Fruit fly (Drosophila melanogaster) whole organism, embryonic: Measurements from ENCODE around the gene obst-F.

ENCODE experiments used
- ATbp ChIP-seq: fragments of 200-800 bp; sonication (Bioruptor generic); optimal IDR thresholded peaks from 2 replicates; lab custom pipeline; 2017; ENCODE audit warnings: missing biosample characterization, mild to moderate bottlenecking, missing genetic modification characterization, missing genetic modification reagents
- Antp ChIP-seq: fragments of 200-800 bp; sonication (Bioruptor generic); optimal IDR thresholded peaks from 3 replicates; lab custom pipeline; 2016; ENCODE audit warnings: missing biosample characterization, missing genetic modification characterization
- CG10147 ChIP-seq: fragments of 200-800 bp; sonication (Bioruptor generic); optimal IDR thresholded peaks from 2 replicates; lab custom pipeline; 2019; ENCODE audit warnings: missing biosample characterization, mild to moderate bottlenecking, missing genetic modification characterization, moderate library complexity
- CG10565 ChIP-seq: fragments of 200-800 bp; sonication (Bioruptor generic); optimal IDR thresholded peaks from 3 replicates; lab custom pipeline; 2016; ENCODE audit warnings: missing biosample characterization, mild to moderate bottlenecking, missing genetic modification characterization
- CG10959 ChIP-seq: fragments of 200-800 bp; sonication (Bioruptor generic); IDR thresholded peaks from 2 replicates; pipeline ENCODE4 v1.3.6; 2022; ENCODE audit warnings: missing biosample characterization, missing genetic modification characterization
- CG11247 ChIP-seq: fragments of 200-800 bp; sonication (Bioruptor generic); IDR thresholded peaks from 2 replicates; pipeline ENCODE4 v1.3.6; 2022; ENCODE audit warnings: missing biosample characterization, missing genetic modification characterization
- CG12155 ChIP-seq: fragments of 200-800 bp; sonication (Bioruptor generic); optimal IDR thresholded peaks from 3 replicates; lab custom pipeline; 2016; ENCODE audit warnings: missing biosample characterization, missing genetic modification characterization
- CG12236 ChIP-seq: fragments of 200-800 bp; sonication (Bioruptor generic); optimal IDR thresholded peaks from 2 replicates; lab custom pipeline; 2016; ENCODE audit warnings: missing biosample characterization, missing genetic modification characterization
- CG14014 ChIP-seq: fragments of 200-800 bp; sonication (Bioruptor generic); IDR thresholded peaks from 2 replicates; pipeline ENCODE4 v1.3.6; 2022; ENCODE audit warnings: missing biosample characterization, missing genetic modification characterization
- CG14965 ChIP-seq: fragments of 200-800 bp; sonication (Bioruptor generic); optimal IDR thresholded peaks from 2 replicates; lab custom pipeline; 2016; ENCODE audit warnings: missing biosample characterization, missing genetic modification characterization, borderline replicate concordance
- CG1529 ChIP-seq: fragments of 200-800 bp; sonication (Bioruptor generic); optimal IDR thresholded peaks from 3 replicates; lab custom pipeline; 2018; ENCODE audit warnings: missing biosample characterization, missing genetic modification characterization
- CG17328 ChIP-seq: fragments of 200-800 bp; sonication (Bioruptor generic); IDR thresholded peaks from 2 replicates; pipeline ENCODE4 v1.3.6; 2022; ENCODE audit warnings: missing biosample characterization, missing genetic modification characterization
- CG17361 ChIP-seq: fragments of 200-800 bp; sonication (Bioruptor generic); IDR thresholded peaks from 3 replicates; pipeline ENCODE4 v1.3.6; 2022; ENCODE audit warnings: missing biosample characterization, missing genetic modification characterization
- CG3163 ChIP-seq: fragments of 200-800 bp; sonication (Bioruptor generic); optimal IDR thresholded peaks from 3 replicates; lab custom pipeline; 2016; ENCODE audit warnings: missing biosample characterization, missing genetic modification characterization
- CG32532 ChIP-seq: fragments of 200-800 bp; sonication (Bioruptor generic); IDR thresholded peaks from 2 replicates; pipeline ENCODE4 v1.3.6; 2022; ENCODE audit warnings: missing biosample characterization, missing genetic modification characterization
- CG43689 ChIP-seq: fragments of 200-800 bp; sonication (Bioruptor generic); IDR thresholded peaks from 2 replicates; pipeline ENCODE4 v1.3.6; 2022; ENCODE audit warnings: missing biosample characterization, missing genetic modification characterization
- CG4854 ChIP-seq: fragments of 200-800 bp; sonication (Bioruptor generic); optimal IDR thresholded peaks from 2 replicates; lab custom pipeline; 2016; ENCODE audit warnings: missing biosample characterization, missing genetic modification characterization, inconsistent platforms
- CG5953 ChIP-seq: fragments of 200-800 bp; sonication (Bioruptor generic); IDR thresholded peaks from 2 replicates; pipeline ENCODE4 v1.3.6; 2022; ENCODE audit warnings: missing biosample characterization, missing genetic modification characterization
- CG6765 ChIP-seq: fragments of 200-800 bp; sonication (Bioruptor generic); optimal IDR thresholded peaks from 3 replicates; lab custom pipeline; 2017; ENCODE audit warnings: missing biosample characterization, mild to moderate bottlenecking, missing genetic modification characterization
- CG6854 ChIP-seq: fragments of 200-800 bp; sonication (Bioruptor generic); optimal IDR thresholded peaks from 3 replicates; lab custom pipeline; 2017; ENCODE audit warnings: missing biosample characterization, mild to moderate bottlenecking, missing genetic modification characterization
- CG7745 ChIP-seq: fragments of 200-800 bp; sonication (Bioruptor generic); optimal IDR thresholded peaks from 2 replicates; lab custom pipeline; 2018; ENCODE audit warnings: missing biosample characterization, mild to moderate bottlenecking, missing genetic modification characterization, moderate library complexity
- CG7786 ChIP-seq: fragments of 200-800 bp; sonication (Bioruptor generic); optimal IDR thresholded peaks from 2 replicates; lab custom pipeline; 2016; ENCODE audit warnings: missing biosample characterization, missing genetic modification characterization
- CG7987 ChIP-seq: fragments of 200-800 bp; sonication (Bioruptor generic); optimal IDR thresholded peaks from 2 replicates; lab custom pipeline; 2018; ENCODE audit warnings: missing biosample characterization, mild to moderate bottlenecking, missing genetic modification characterization, moderate library complexity
- Dek ChIP-seq: fragments of 200-800 bp; sonication (Bioruptor generic); optimal IDR thresholded peaks from 3 replicates; lab custom pipeline; 2019; ENCODE audit warnings: missing biosample characterization, mild to moderate bottlenecking, missing genetic modification characterization, moderate library complexity
- E2f2 ChIP-seq: fragments of 200-800 bp; sonication (Bioruptor generic); IDR thresholded peaks from 2 replicates; pipeline ENCODE4 v1.3.6; 2022; ENCODE audit warnings: missing biosample characterization, missing genetic modification characterization
- Mad ChIP-seq: fragments of 200-800 bp; sonication (Bioruptor generic); optimal IDR thresholded peaks from 2 replicates; lab custom pipeline; 2016; ENCODE audit warnings: missing biosample characterization, missing genetic modification characterization
- Med ChIP-seq: fragments of 200-800 bp; sonication (Bioruptor generic); peaks from one replicate; lab custom pipeline; 2016; ENCODE audit warnings: missing biosample characterization, missing genetic modification characterization, mild to moderate bottlenecking, inconsistent platforms, moderate library complexity
- Myb ChIP-seq: fragments of 200-800 bp; sonication (Bioruptor generic); optimal IDR thresholded peaks from 2 replicates; lab custom pipeline; 2016; ENCODE audit warnings: missing biosample characterization, missing genetic modification characterization
- Opbp ChIP-seq: fragments of 200-800 bp; sonication (Bioruptor generic); IDR thresholded peaks from 3 replicates; pipeline ENCODE4 v1.3.6; 2022; ENCODE audit warnings: missing biosample characterization, missing genetic modification characterization; ENCODE audit not compliant: partially characterized antibody
- Sry-β ChIP-seq: fragments of 200-800 bp; sonication (Bioruptor generic); optimal IDR thresholded peaks from 2 replicates; lab custom pipeline; 2018; ENCODE audit warnings: missing biosample characterization, mild to moderate bottlenecking, missing genetic modification characterization, moderate library complexity
- Vsx1 ChIP-seq: fragments of 200-800 bp; sonication (Bioruptor generic); optimal IDR thresholded peaks from 2 replicates; lab custom pipeline; 2017; ENCODE audit warnings: missing biosample characterization, mild to moderate bottlenecking, missing genetic modification characterization, missing genetic modification reagents
- ab ChIP-seq: fragments of 200-800 bp; sonication (Bioruptor generic); optimal IDR thresholded peaks from 2 replicates; lab custom pipeline; 2016; ENCODE audit warnings: missing biosample characterization, missing genetic modification characterization
- ap ChIP-seq: fragments of 200-800 bp; sonication (Bioruptor generic); IDR thresholded peaks from 2 replicates; pipeline ENCODE4 v1.3.6; 2022; ENCODE audit warnings: missing biosample characterization, missing genetic modification characterization
- ara ChIP-seq: fragments of 200-800 bp; sonication (Bioruptor generic); IDR thresholded peaks from 2 replicates; pipeline ENCODE4 v1.3.6; 2022; ENCODE audit warnings: missing biosample characterization, missing genetic modification characterization
- ems ChIP-seq: fragments of 200-800 bp; sonication (Bioruptor generic); optimal IDR thresholded peaks from 3 replicates; lab custom pipeline; 2016; ENCODE audit warnings: missing biosample characterization, missing genetic modification characterization
- ewg ChIP-seq: fragments of 200-800 bp; sonication (Bioruptor generic); optimal IDR thresholded peaks from 3 replicates; lab custom pipeline; 2017; ENCODE audit warnings: mild to moderate bottlenecking, missing biosample characterization, missing genetic modification reagents, missing genetic modification characterization
- gcm2 ChIP-seq: fragments of 200-800 bp; sonication (Bioruptor generic); optimal IDR thresholded peaks from 2 replicates; lab custom pipeline; 2016; ENCODE audit warnings: missing biosample characterization, missing genetic modification characterization
- kay ChIP-seq: fragments of 200-800 bp; sonication (Bioruptor generic); optimal IDR thresholded peaks from 2 replicates; lab custom pipeline; 2016; ENCODE audit warnings: missing biosample characterization, missing genetic modification characterization
- phol ChIP-seq: fragments of 200-800 bp; sonication (Bioruptor generic); optimal IDR thresholded peaks from 3 replicates; lab custom pipeline; 2018; ENCODE audit warnings: missing biosample characterization, mild to moderate bottlenecking, missing genetic modification characterization, moderate library complexity
- prd ChIP-seq, 3 experiments: fragments of >200 bp in 2 of 3; fragments of 200-800 bp in 1 of 3; sonication (Bioruptor generic) in 1 of 3; optimal IDR thresholded peaks in 2 of 3; IDR thresholded peaks in 1 of 3; 2 replicates in 2 of 3; 3 replicates in 1 of 3; pipeline versions ENCODE4 v1.3.6 to Lab custom; 2017 to 2022; ENCODE audit warnings: missing biosample characterization in 1 of 3, missing genetic modification characterization in 1 of 3
- rib ChIP-seq: fragments of 200-800 bp; sonication (Bioruptor generic); IDR thresholded peaks from 2 replicates; pipeline ENCODE4 v1.3.6; 2022; ENCODE audit warnings: missing biosample characterization, missing genetic modification characterization
- sc ChIP-seq, 3 experiments: fragments of >200 bp in 2 of 3; fragments of 200-800 bp in 1 of 3; sonication (Bioruptor generic) in 1 of 3; optimal IDR thresholded peaks; 2 replicates in 2 of 3; 3 replicates in 1 of 3; lab custom pipeline; 2017; ENCODE audit warnings: mild to moderate bottlenecking in 1 of 3, missing biosample characterization in 1 of 3, missing genetic modification characterization in 1 of 3, missing genetic modification reagents in 1 of 3
- tin ChIP-seq: fragments of 200-800 bp; sonication (Bioruptor generic); optimal IDR thresholded peaks from 3 replicates; lab custom pipeline; 2016; ENCODE audit warnings: missing biosample characterization, missing genetic modification characterization
- trh ChIP-seq: fragments of 200-800 bp; sonication (Bioruptor generic); optimal IDR thresholded peaks from 2 replicates; lab custom pipeline; 2016; ENCODE audit warnings: missing biosample characterization, missing genetic modification characterization
- tx ChIP-seq: fragments of 200-800 bp; sonication (Bioruptor generic); optimal IDR thresholded peaks from 2 replicates; lab custom pipeline; 2016; ENCODE audit warnings: missing biosample characterization, missing genetic modification characterization
- vfl ChIP-seq: fragments of 200-800 bp; sonication (Bioruptor generic); optimal IDR thresholded peaks from 2 replicates; lab custom pipeline; 2016; ENCODE audit warnings: missing biosample characterization, missing genetic modification characterization
- wek ChIP-seq: fragments of 200-800 bp; sonication (Bioruptor generic); optimal IDR thresholded peaks from 3 replicates; lab custom pipeline; 2018; ENCODE audit warnings: missing biosample characterization, mild to moderate bottlenecking, missing genetic modification characterization, moderate library complexity

The obst-F gene

dm6 chr3L:20241987-20242982, 40.8 kb upstream of the obst-F start (continued):
- TF ChIP-seq CG7987 (GFP tag; lab: Kevin White, UChicago) (no peak), CG17361 (GFP tag; lab: Robert Waterston, UW) (peak; percentile 80), CG43689 (GFP tag; lab: Robert Waterston, UW) (0 out of 2 replicates have a peak, but pooled peaks have one; percentile 29), CG11247 (GFP tag; lab: Robert Waterston, UW) (peak; percentile 60), sc (optimal IDR thresholded peaks at IDR 0.05; lab: Kevin White, UChicago) (no peak), sc (GFP tag; optimal IDR thresholded peaks at IDR 0.05; lab: Kevin White, UChicago) (peak; percentile 34), gcm2 (no peak), CG1529 (GFP tag; lab: Kevin White, UChicago) (peak; percentile 3), Vsx1 (no peak), ara (GFP tag; lab: Robert Waterston, UW) (peak; percentile 43; the same call in 1 of the 2 replicates), CG10147 (GFP tag; lab: Kevin White, UChicago) (peak; percentile 60), CG14014 (GFP tag; lab: Robert Waterston, UW) (peak; percentile 43; the same call in 1 of the 2 replicates), CG7745 (tag; lab: Kevin White, UChicago) (no peak), vfl (GFP tag; lab: Kevin White, UChicago) (no peak), ems (GFP tag; lab: Kevin White, UChicago) (peak; percentile 4), ap (GFP tag; lab: Robert Waterston, UW) (peak; percentile 11; the same call in 1 of the 2 replicates), Antp (GFP tag; lab: Kevin White, UChicago) (no peak), Myb (no peak), Med (GFP tag; lab: Kevin White, UChicago) (peak; percentile 74), CG3163 (GFP tag; lab: Kevin White, UChicago) (no peak), CG14965 (GFP tag; lab: Kevin White, UChicago) (no peak), ab (no peak), CG6854 (GFP tag; lab: Kevin White, UChicago) (no peak), ewg (peak; percentile 25), Mad (GFP tag; lab: Kevin White, UChicago) (no peak), trh (GFP tag; lab: Kevin White, UChicago) (peak; percentile 3), prd (optimal IDR thresholded peaks at IDR 0.05; lab: Kevin White, UChicago) (no peak), prd (GFP tag; IDR thresholded peaks at IDR 0.05; lab: Robert Waterston, UW) (peak; percentile 77), CG7786 (no peak), wek (GFP tag; lab: Kevin White, UChicago) (no peak), Sry-β (no peak), Opbp (GFP tag; lab: Robert Waterston, UW) (peak; percentile 62; the same call in 1 of the 3 replicates), Dek (peak; percentile 51), CG4854 (GFP tag; lab: Kevin White, UChicago) (no peak), CG12155 (GFP tag; lab: Kevin White, UChicago) (peak; percentile 62), CG12236 (GFP tag; lab: Kevin White, UChicago) (no peak), phol (tag; lab: Kevin White, UChicago) (peak; percentile 68), E2f2 (peak; percentile 39; the same call in 1 of the 2 replicates), CG17328 (peak; percentile 22; the same call in 1 of the 2 replicates), rib (GFP tag; lab: Robert Waterston, UW) (no peak), tin (GFP tag; lab: Kevin White, UChicago) (peak; percentile 41), kay (GFP tag; lab: Kevin White, UChicago) (no peak), CG32532 (GFP tag; lab: Robert Waterston, UW) (peak; percentile 46), CG10959 (GFP tag; lab: Robert Waterston, UW) (no peak), tx (GFP tag; lab: Kevin White, UChicago) (no peak), CG10565 (GFP tag; lab: Kevin White, UChicago) (no peak), CG6765 (GFP tag; lab: Kevin White, UChicago) (peak; percentile 9), CG5953 (GFP tag; lab: Robert Waterston, UW) (0 out of 2 replicates have a peak, but pooled peaks have one; percentile 43), ATbp (no peak)
